Fruit fly (Drosophila melanogaster) whole organism, adult: Measurements from ENCODE around the gene Csk.

Experiments used
- CG11617 ChIP-seq: fragments of 200-800 bp; sonication (Bioruptor generic); optimal IDR thresholded peaks from 2 replicates; lab custom pipeline; 2017; ENCODE audit warnings: mild to moderate bottlenecking, missing biosample characterization, missing genetic modification reagents, missing genetic modification characterization
- CG12768 ChIP-seq: fragments of 200-800 bp; sonication (Bioruptor generic); optimal IDR thresholded peaks from 2 replicates; lab custom pipeline; 2017; ENCODE audit warnings: missing biosample characterization, missing genetic modification characterization, mild to moderate bottlenecking, moderate library complexity, missing genetic modification reagents
- CG14711 ChIP-seq: fragments of 200-800 bp; sonication (Bioruptor generic); optimal IDR thresholded peaks from 2 replicates; lab custom pipeline; 2018; ENCODE audit warnings: missing biosample characterization, mild to moderate bottlenecking, missing genetic modification characterization, moderate library complexity
- CG1620 ChIP-seq: fragments of 200-800 bp; sonication (Bioruptor generic); optimal IDR thresholded peaks from 2 replicates; lab custom pipeline; 2016; ENCODE audit warnings: missing biosample characterization, missing genetic modification characterization
- CG33017 ChIP-seq: fragments of 200-800 bp; sonication (Bioruptor generic); optimal IDR thresholded peaks from 2 replicates; lab custom pipeline; 2018; ENCODE audit warnings: missing biosample characterization, mild to moderate bottlenecking, missing genetic modification characterization, moderate library complexity
- CG5204 ChIP-seq: fragments of 200-800 bp; sonication (Bioruptor generic); optimal IDR thresholded peaks from 2 replicates; lab custom pipeline; 2016; ENCODE audit warnings: missing biosample characterization, missing genetic modification characterization
- CG7045 ChIP-seq: fragments of 200-800 bp; sonication (Bioruptor generic); optimal IDR thresholded peaks from 2 replicates; lab custom pipeline; 2017; ENCODE audit warnings: missing biosample characterization, mild to moderate bottlenecking, missing genetic modification characterization
- CG7101 ChIP-seq: fragments of 200-800 bp; sonication (Bioruptor generic); optimal IDR thresholded peaks from 2 replicates; lab custom pipeline; 2018; ENCODE audit warnings: missing biosample characterization, mild to moderate bottlenecking, missing genetic modification characterization, moderate library complexity
- Clk ChIP-seq: fragments of 200-800 bp; sonication (Bioruptor generic); optimal IDR thresholded peaks from 2 replicates; lab custom pipeline; 2017; ENCODE audit warnings: missing biosample characterization, missing genetic modification characterization
- Crg-1 ChIP-seq: fragments of 200-800 bp; sonication (Bioruptor generic); optimal IDR thresholded peaks from 2 replicates; lab custom pipeline; 2016; ENCODE audit warnings: missing biosample characterization, missing genetic modification characterization
- Hr96 ChIP-seq: fragments of 200-800 bp; sonication (Bioruptor generic); optimal IDR thresholded peaks from 2 replicates; lab custom pipeline; 2016; ENCODE audit warnings: missing biosample characterization, missing genetic modification characterization
- Mnt ChIP-seq: fragments of 200-800 bp; sonication (Bioruptor generic); optimal IDR thresholded peaks from 2 replicates; lab custom pipeline; 2016; ENCODE audit warnings: missing biosample characterization, mild to moderate bottlenecking, missing genetic modification characterization
- bab1 ChIP-seq: fragments of 200-800 bp; sonication (Bioruptor generic); optimal IDR thresholded peaks from 3 replicates; lab custom pipeline; 2019; ENCODE audit warnings: missing biosample characterization, mild to moderate bottlenecking, missing genetic modification characterization, moderate library complexity
- cic ChIP-seq: fragments of 200-800 bp; sonication (Bioruptor generic); optimal IDR thresholded peaks from 2 replicates; lab custom pipeline; 2017; ENCODE audit warnings: missing biosample characterization, mild to moderate bottlenecking, missing genetic modification characterization, moderate library complexity
- cnc ChIP-seq, 2 experiments: fragments of >200 bp; optimal IDR thresholded peaks; 2 replicates each; lab custom pipeline; 2017
- kay ChIP-seq: fragments of 200-800 bp; sonication (Bioruptor generic); peaks from one replicate; lab custom pipeline; 2016; ENCODE audit warnings: missing biosample characterization, missing genetic modification characterization, borderline replicate concordance
- ovo ChIP-seq: fragments of 200-800 bp; sonication (Bioruptor generic); optimal IDR thresholded peaks from 2 replicates; lab custom pipeline; 2016; ENCODE audit warnings: missing biosample characterization, missing genetic modification characterization
- pad ChIP-seq: fragments of 200-800 bp; sonication (Bioruptor generic); optimal IDR thresholded peaks from 3 replicates; lab custom pipeline; 2017; ENCODE audit warnings: missing biosample characterization, missing genetic modification characterization, mild to moderate bottlenecking, moderate library complexity, missing genetic modification reagents
- tj ChIP-seq: fragments of 200-800 bp; sonication (Bioruptor generic); optimal IDR thresholded peaks from 3 replicates; lab custom pipeline; 2017; ENCODE audit warnings: missing biosample characterization, mild to moderate bottlenecking, missing genetic modification characterization, moderate library complexity
- toe ChIP-seq: fragments of 200-800 bp; sonication (Bioruptor generic); optimal IDR thresholded peaks from 2 replicates; lab custom pipeline; 2016; ENCODE audit warnings: missing biosample characterization, missing genetic modification characterization

Gene Csk

dm6 chr3R:11617363-11617762 lies 33.1 kb downstream of the Csk start:
- TF ChIP-seq kay (GFP tag; lab: Kevin White, UChicago) (no peak), pad (GFP tag; lab: Kevin White, UChicago) (no peak), CG1620 (GFP tag; lab: Kevin White, UChicago) (no peak), CG7101 (tag; lab: Kevin White, UChicago) (no peak), CG7045 (GFP tag; lab: Kevin White, UChicago) (no peak), Hr96 (GFP tag; lab: Kevin White, UChicago) (no peak), bab1 (GFP tag; lab: Kevin White, UChicago) (no peak), CG5204 (GFP tag; lab: Kevin White, UChicago) (no peak), cnc (optimal IDR thresholded peaks at IDR 0.05; lab: Kevin White, UChicago) (no peak), tj (no peak), CG33017 (no peak)

DNA sequence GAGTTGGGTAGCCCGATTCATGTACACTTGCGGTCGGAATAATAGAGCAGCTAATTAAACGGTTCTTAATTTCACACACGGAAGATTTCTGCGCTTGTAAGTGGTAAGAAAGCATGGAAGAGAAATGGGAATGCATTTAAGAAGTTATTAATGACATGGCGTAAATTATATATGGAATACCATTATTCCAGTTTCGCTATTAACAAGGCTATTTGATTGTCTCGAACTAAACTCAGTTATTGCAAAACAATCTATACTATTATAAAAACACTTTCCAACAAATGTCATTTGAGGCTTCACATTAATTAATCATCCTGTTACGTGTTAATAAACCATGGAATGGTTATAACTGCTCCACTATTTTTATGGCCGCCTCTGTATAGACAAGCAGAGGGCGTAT lies 34.3 kb downstream of the Csk start:
- TF ChIP-seq CG1620 (GFP tag; lab: Kevin White, UChicago) (no peak), Crg-1 (GFP tag; lab: Kevin White, UChicago) (no peak), CG11617 (no peak), Clk (GFP tag; lab: Kevin White, UChicago) (no peak), CG5204 (GFP tag; lab: Kevin White, UChicago) (no peak), CG33017 (no peak), bab1 (GFP tag; lab: Kevin White, UChicago) (no peak)

DNA sequence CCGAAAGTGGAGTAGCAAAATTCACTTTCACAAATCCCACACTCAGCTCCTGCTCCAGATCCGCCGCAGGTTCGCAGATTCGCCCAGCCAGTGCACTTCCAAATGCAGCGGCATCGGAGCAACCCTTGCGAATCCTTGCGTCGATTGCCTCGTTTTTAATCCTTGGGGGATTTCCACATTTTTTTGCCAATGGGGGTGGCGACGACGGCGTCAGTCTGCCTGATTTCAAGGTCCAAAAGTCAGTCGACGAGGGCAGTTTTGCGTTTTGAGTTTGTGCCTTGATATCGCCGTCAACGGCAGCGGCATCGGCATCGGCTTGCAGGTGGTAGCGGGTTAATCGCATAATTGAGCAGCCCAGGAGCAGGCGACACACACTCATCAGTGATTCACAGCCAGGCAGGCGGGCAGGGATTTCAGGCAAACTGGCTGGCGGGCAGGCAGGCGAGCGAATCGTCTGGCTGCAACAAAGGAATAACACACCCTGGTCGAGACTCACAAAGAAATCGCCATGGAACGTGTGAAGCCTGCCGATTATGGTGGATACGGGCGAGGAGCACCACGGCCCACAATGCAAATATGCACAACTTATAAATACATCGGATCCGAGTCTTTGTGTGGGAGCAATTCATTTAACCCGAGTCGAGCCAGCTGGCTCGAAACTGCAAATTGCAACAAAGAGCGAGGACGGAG lies 34.9 kb downstream of the Csk start:
- TF ChIP-seq Mnt (no peak), Clk (GFP tag; lab: Kevin White, UChicago) (no peak), kay (GFP tag; lab: Kevin White, UChicago) (no peak), cnc (optimal IDR thresholded peaks at IDR 0.05; lab: Kevin White, UChicago) (no peak), CG7045 (GFP tag; lab: Kevin White, UChicago) (no peak), pad (GFP tag; lab: Kevin White, UChicago) (no peak), ovo (no peak)

dm6 chr3R:11614507-11614906 lies 36.0 kb downstream of the Csk start:
- TF ChIP-seq CG7101 (tag; lab: Kevin White, UChicago): no peak
- peak; percentile 46 for TF ChIP-seq bab1 (GFP tag; lab: Kevin White, UChicago)
- TF ChIP-seq CG14711 (tag; lab: Kevin White, UChicago): peak; percentile 40

dm6 chr3R:11614107-11614506 lies 36.4 kb downstream of the Csk start:
- TF ChIP-seq CG7101 (tag; lab: Kevin White, UChicago) (no peak), ovo (no peak), CG11617 (no peak), toe (no peak)

DNA sequence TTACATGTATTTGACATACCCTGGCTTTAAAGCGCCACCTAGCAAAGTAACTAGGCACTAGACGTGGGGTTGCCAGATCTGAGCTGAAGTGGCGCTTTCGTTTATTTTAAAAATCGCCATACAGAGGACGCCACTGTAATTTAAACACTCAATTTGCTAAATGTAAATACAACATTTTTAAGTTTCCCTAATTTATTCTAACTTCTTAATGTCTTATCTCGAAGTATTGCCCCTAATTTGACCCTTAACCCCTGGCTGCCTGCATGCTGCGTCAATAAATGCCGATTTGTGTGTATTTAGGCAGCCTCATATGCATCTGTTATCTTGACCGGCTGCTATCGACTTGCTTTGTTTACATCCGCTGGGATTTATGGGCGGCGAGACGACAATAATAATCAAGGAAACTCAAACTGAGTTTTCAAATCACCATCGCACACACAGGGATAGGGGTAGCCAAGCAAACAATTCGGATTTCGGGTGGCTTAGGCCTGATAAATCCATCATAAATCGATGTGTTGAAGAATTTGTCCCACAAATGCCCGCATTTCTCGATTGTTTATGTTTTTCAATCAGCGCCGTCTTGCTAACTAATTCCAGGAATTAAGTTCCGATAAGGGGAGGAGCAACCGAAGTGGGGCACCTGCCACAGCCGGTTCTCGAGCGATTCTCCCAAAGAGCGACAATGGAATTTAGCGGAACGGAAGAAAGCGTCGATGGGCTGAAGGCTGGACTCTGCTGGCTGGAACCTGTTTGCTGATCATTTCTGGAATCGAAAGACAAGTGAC lies 37.1 kb downstream of the Csk start:
- TF ChIP-seq CG11617 (no peak), CG12768 (GFP tag; lab: Kevin White, UChicago) (no peak), Mnt (no peak), tj (no peak), toe (peak; percentile 57), CG33017 (no peak), ovo (peak; percentile 37), CG14711 (tag; lab: Kevin White, UChicago) (peak; percentile 21), bab1 (GFP tag; lab: Kevin White, UChicago) (peak; percentile 70), pad (GFP tag; lab: Kevin White, UChicago) (peak; percentile 44), CG7045 (GFP tag; lab: Kevin White, UChicago) (no peak), CG1620 (GFP tag; lab: Kevin White, UChicago) (peak; percentile 79), cnc (optimal IDR thresholded peaks at IDR 0.05; lab: Kevin White, UChicago) (no peak), CG7101 (tag; lab: Kevin White, UChicago) (no peak), cic (no peak), Crg-1 (GFP tag; lab: Kevin White, UChicago) (peak; percentile 57), Hr96 (GFP tag; lab: Kevin White, UChicago) (peak; percentile 54), kay (GFP tag; lab: Kevin White, UChicago) (no peak), CG5204 (GFP tag; lab: Kevin White, UChicago) (no peak)

dm6 chr3R:11612467-11612866 lies 38.0 kb downstream of the Csk start:
- no peak for TF ChIP-seq bab1 (GFP tag; lab: Kevin White, UChicago)
- no peak for TF ChIP-seq kay (GFP tag; lab: Kevin White, UChicago)
- no peak for TF ChIP-seq CG11617
- TF ChIP-seq Clk (GFP tag; lab: Kevin White, UChicago): no peak
- no peak for TF ChIP-seq CG5204 (GFP tag; lab: Kevin White, UChicago)
- no peak for TF ChIP-seq pad (GFP tag; lab: Kevin White, UChicago)
- no peak for TF ChIP-seq cic
- no peak for TF ChIP-seq cnc (optimal IDR thresholded peaks at IDR 0.05; lab: Kevin White, UChicago)
- no peak for TF ChIP-seq ovo
- TF ChIP-seq CG33017: no peak
- no peak for TF ChIP-seq Hr96 (GFP tag; lab: Kevin White, UChicago)
- TF ChIP-seq Crg-1 (GFP tag; lab: Kevin White, UChicago): no peak
- TF ChIP-seq toe: no peak
- TF ChIP-seq CG1620 (GFP tag; lab: Kevin White, UChicago): no peak
- no peak for TF ChIP-seq CG14711 (tag; lab: Kevin White, UChicago)
- no peak for TF ChIP-seq tj
- no peak for TF ChIP-seq Mnt
- TF ChIP-seq CG12768 (GFP tag; lab: Kevin White, UChicago): no peak
- no peak for TF ChIP-seq CG7045 (GFP tag; lab: Kevin White, UChicago)
- no peak for TF ChIP-seq CG7101 (tag; lab: Kevin White, UChicago)
